Fruit fly (Drosophila melanogaster) whole organism, prepupa: ENCODE data around the gene Cdc7.

Experiments used
- Blimp-1 ChIP-seq: fragments of 200-800 bp; sonication (Bioruptor generic); optimal IDR thresholded peaks from 3 replicates; lab custom pipeline; 2017; ENCODE audit warnings: missing biosample characterization, missing genetic modification characterization, mild to moderate bottlenecking, moderate library complexity, missing genetic modification reagents
- CG10631 ChIP-seq: fragments of 200-800 bp; sonication (Bioruptor generic); optimal IDR thresholded peaks from 2 replicates; lab custom pipeline; 2016; ENCODE audit warnings: missing biosample characterization, missing genetic modification characterization
- CG10669 ChIP-seq: fragments of 200-800 bp; sonication (Bioruptor generic); optimal IDR thresholded peaks from 3 replicates; lab custom pipeline; 2018; ENCODE audit warnings: missing biosample characterization, mild to moderate bottlenecking, missing genetic modification characterization, moderate library complexity
- CG11294 ChIP-seq: fragments of 200-800 bp; sonication (Bioruptor generic); IDR thresholded peaks from 2 replicates; pipeline ENCODE4 v1.3.6; 2022; ENCODE audit warnings: missing biosample characterization, missing genetic modification characterization
- CG11762 ChIP-seq: fragments of 200-800 bp; sonication (Bioruptor generic); optimal IDR thresholded peaks from 3 replicates; lab custom pipeline; 2016; ENCODE audit warnings: missing biosample characterization, missing genetic modification characterization; ENCODE audit not compliant: insufficient read depth
- CG15336 ChIP-seq: fragments of 200-800 bp; sonication (Bioruptor generic); IDR thresholded peaks from 2 replicates; pipeline ENCODE4 v1.3.6; 2022; ENCODE audit warnings: missing biosample characterization, missing genetic modification characterization
- CG1621 ChIP-seq: fragments of 200-800 bp; sonication (Bioruptor generic); optimal IDR thresholded peaks from 3 replicates; lab custom pipeline; 2018; ENCODE audit warnings: missing biosample characterization, mild to moderate bottlenecking, missing genetic modification characterization
- CG16779 ChIP-seq: fragments of 200-800 bp; sonication (Bioruptor generic); optimal IDR thresholded peaks from 3 replicates; lab custom pipeline; 2017; ENCODE audit warnings: missing biosample characterization, mild to moderate bottlenecking, missing genetic modification characterization
- CG3032 ChIP-seq: fragments of 200-800 bp; optimal IDR thresholded peaks from 2 replicates; lab custom pipeline; 2019; ENCODE audit warnings: missing biosample characterization, mild to moderate bottlenecking, missing genetic modification characterization, moderate library complexity
- CG34406 ChIP-seq: fragments of 200-800 bp; sonication (Bioruptor generic); optimal IDR thresholded peaks from 3 replicates; lab custom pipeline; 2016; ENCODE audit warnings: missing biosample characterization, missing genetic modification characterization
- CG3919 ChIP-seq: fragments of 200-800 bp; sonication (Bioruptor generic); optimal IDR thresholded peaks from 3 replicates; lab custom pipeline; 2016; ENCODE audit warnings: missing biosample characterization, missing genetic modification characterization
- CG4318 ChIP-seq: fragments of 200-800 bp; sonication (Bioruptor generic); optimal IDR thresholded peaks from 3 replicates; lab custom pipeline; 2017; ENCODE audit warnings: missing biosample characterization, mild to moderate bottlenecking, missing genetic modification characterization
- CG6276 ChIP-seq: fragments of 200-800 bp; sonication (Bioruptor generic); optimal IDR thresholded peaks from 2 replicates; lab custom pipeline; 2017; ENCODE audit warnings: missing biosample characterization, mild to moderate bottlenecking, missing genetic modification characterization
- CG6792 ChIP-seq: fragments of 200-800 bp; sonication (Bioruptor generic); optimal IDR thresholded peaks from 3 replicates; lab custom pipeline; 2016; ENCODE audit warnings: missing biosample characterization, missing genetic modification characterization
- CG6808 ChIP-seq: fragments of 200-800 bp; sonication (Bioruptor generic); optimal IDR thresholded peaks from 3 replicates; lab custom pipeline; 2017; ENCODE audit warnings: missing biosample characterization, missing genetic modification characterization, mild to moderate bottlenecking, moderate library complexity, missing genetic modification reagents
- CG6854 ChIP-seq: fragments of 200-800 bp; sonication (Bioruptor generic); optimal IDR thresholded peaks from 2 replicates; lab custom pipeline; 2017; ENCODE audit warnings: missing biosample characterization, mild to moderate bottlenecking, missing genetic modification characterization
- CG7368 ChIP-seq: fragments of 200-800 bp; sonication (Bioruptor generic); optimal IDR thresholded peaks from 3 replicates; lab custom pipeline; 2016; ENCODE audit warnings: missing biosample characterization, missing genetic modification characterization
- CG8119 ChIP-seq: fragments of 200-800 bp; sonication (Bioruptor generic); IDR thresholded peaks from 3 replicates; pipeline ENCODE4 v1.3.6; 2022; ENCODE audit warnings: missing biosample characterization, missing genetic modification characterization
- CG8319 ChIP-seq: fragments of 200-800 bp; sonication (Bioruptor generic); optimal IDR thresholded peaks from 3 replicates; lab custom pipeline; 2016; ENCODE audit warnings: missing biosample characterization, missing genetic modification characterization
- CG8632 ChIP-seq: fragments of 200-800 bp; sonication (Bioruptor generic); optimal IDR thresholded peaks from 3 replicates; lab custom pipeline; 2016; ENCODE audit warnings: missing biosample characterization, missing genetic modification characterization
- CG9139 ChIP-seq: fragments of 200-800 bp; sonication (Bioruptor generic); optimal IDR thresholded peaks from 3 replicates; lab custom pipeline; 2017; ENCODE audit warnings: missing biosample characterization, mild to moderate bottlenecking, missing genetic modification characterization
- Eip75B ChIP-seq: fragments of 200-800 bp; sonication (Bioruptor generic); optimal IDR thresholded peaks from 3 replicates; lab custom pipeline; 2016; ENCODE audit warnings: missing biosample characterization, missing genetic modification characterization
- Eip78C ChIP-seq: fragments of 200-800 bp; sonication (Bioruptor generic); peaks from one replicate; lab custom pipeline; 2016; ENCODE audit warnings: missing biosample characterization, missing genetic modification characterization
- Eip93F ChIP-seq: fragments of 200-800 bp; sonication (Bioruptor generic); optimal IDR thresholded peaks from 2 replicates; lab custom pipeline; 2016; ENCODE audit warnings: missing biosample characterization, mild to moderate bottlenecking, missing genetic modification characterization
- Ets21C ChIP-seq: fragments of 200-800 bp; sonication (Bioruptor generic); optimal IDR thresholded peaks from 3 replicates; lab custom pipeline; 2016; ENCODE audit warnings: missing biosample characterization, missing genetic modification characterization
- Ets96B ChIP-seq: fragments of 200-800 bp; optimal IDR thresholded peaks from 2 replicates; lab custom pipeline; 2019; ENCODE audit warnings: missing biosample characterization, mild to moderate bottlenecking, missing genetic modification characterization, moderate library complexity
- Gug ChIP-seq: fragments of 200-800 bp; sonication (Bioruptor generic); IDR thresholded peaks from 2 replicates; pipeline ENCODE4 v1.3.6; 2022; ENCODE audit warnings: missing biosample characterization, missing genetic modification characterization
- Hr39 ChIP-seq: fragments of 200-800 bp; sonication (Bioruptor generic); optimal IDR thresholded peaks from 2 replicates; lab custom pipeline; 2016; ENCODE audit warnings: missing biosample characterization, missing genetic modification characterization
- Hr4 ChIP-seq: fragments of 200-800 bp; sonication (Bioruptor generic); optimal IDR thresholded peaks from 3 replicates; lab custom pipeline; 2016; ENCODE audit warnings: missing biosample characterization, missing genetic modification characterization
- Lpt ChIP-seq: fragments of 200-800 bp; sonication (Bioruptor generic); optimal IDR thresholded peaks from 3 replicates; lab custom pipeline; 2016; ENCODE audit warnings: missing biosample characterization, missing genetic modification characterization
- Met ChIP-seq: fragments of 200-800 bp; sonication (Bioruptor generic); optimal IDR thresholded peaks from 3 replicates; lab custom pipeline; 2016; ENCODE audit warnings: missing biosample characterization, missing genetic modification characterization
- achi ChIP-seq: fragments of 200-800 bp; sonication (Bioruptor generic); optimal IDR thresholded peaks from 3 replicates; lab custom pipeline; 2016; ENCODE audit warnings: missing biosample characterization, missing genetic modification characterization
- acj6 ChIP-seq: fragments of 200-800 bp; sonication (Bioruptor generic); optimal IDR thresholded peaks from 3 replicates; lab custom pipeline; 2016; ENCODE audit warnings: missing biosample characterization, missing genetic modification characterization
- cyc ChIP-seq: fragments of 200-800 bp; sonication (Bioruptor generic); optimal IDR thresholded peaks from 3 replicates; lab custom pipeline; 2016; ENCODE audit warnings: missing biosample characterization, missing genetic modification characterization
- dac ChIP-seq: fragments of 200-800 bp; sonication (Bioruptor generic); optimal IDR thresholded peaks from 2 replicates; lab custom pipeline; 2017; ENCODE audit warnings: missing biosample characterization, mild to moderate bottlenecking, missing genetic modification characterization
- dsx ChIP-seq: fragments of 200-800 bp; optimal IDR thresholded peaks from 3 replicates; lab custom pipeline; 2019; ENCODE audit warnings: missing biosample characterization, mild to moderate bottlenecking, missing genetic modification characterization, moderate library complexity; ENCODE audit not compliant: poor library complexity, severe bottlenecking
- eg ChIP-seq: fragments of 200-800 bp; sonication (Bioruptor generic); IDR thresholded peaks from 3 replicates; pipeline ENCODE4 v1.3.6; 2022; ENCODE audit warnings: missing biosample characterization, missing genetic modification characterization
- fd59A ChIP-seq: fragments of 200-800 bp; sonication (Bioruptor generic); optimal IDR thresholded peaks from 2 replicates; lab custom pipeline; 2017; ENCODE audit warnings: missing biosample characterization, mild to moderate bottlenecking, missing genetic modification characterization, missing genetic modification reagents
- fd85E ChIP-seq: fragments of 200-800 bp; sonication (Bioruptor generic); optimal IDR thresholded peaks from 3 replicates; lab custom pipeline; 2016; ENCODE audit warnings: missing biosample characterization, missing genetic modification characterization
- fkh ChIP-seq: fragments of 200-800 bp; sonication (Bioruptor generic); optimal IDR thresholded peaks from 3 replicates; lab custom pipeline; 2017; ENCODE audit warnings: missing biosample characterization, mild to moderate bottlenecking, missing genetic modification characterization, moderate library complexity
- lz ChIP-seq: fragments of 200-800 bp; sonication (Bioruptor generic); optimal IDR thresholded peaks from 3 replicates; lab custom pipeline; 2016; ENCODE audit warnings: missing biosample characterization, missing genetic modification characterization
- net ChIP-seq: fragments of 200-800 bp; sonication (Bioruptor generic); optimal IDR thresholded peaks from 3 replicates; lab custom pipeline; 2016; ENCODE audit warnings: missing biosample characterization, missing genetic modification characterization
- pdm3 ChIP-seq: fragments of 200-800 bp; sonication (Bioruptor generic); optimal IDR thresholded peaks from 3 replicates; lab custom pipeline; 2016; ENCODE audit warnings: missing biosample characterization, missing genetic modification characterization
- ss ChIP-seq, 2 experiments: fragments of 200-800 bp; sonication (Bioruptor generic); optimal IDR thresholded peaks; 2 replicates in 1 of 2; 3 replicates in 1 of 2; lab custom pipeline; 2017 to 2018; ENCODE audit warnings: mild to moderate bottlenecking in 2 of 2, missing biosample characterization in 2 of 2, missing genetic modification characterization in 2 of 2, moderate library complexity in 1 of 2
- topi ChIP-seq: fragments of 200-800 bp; sonication (Bioruptor generic); optimal IDR thresholded peaks from 3 replicates; lab custom pipeline; 2016; ENCODE audit warnings: missing biosample characterization, missing genetic modification characterization
- vri ChIP-seq: fragments of 200-800 bp; sonication (Bioruptor generic); optimal IDR thresholded peaks from 3 replicates; lab custom pipeline; 2016; ENCODE audit warnings: missing biosample characterization, mild to moderate bottlenecking, missing genetic modification characterization

Cdc7 gene

DNA sequence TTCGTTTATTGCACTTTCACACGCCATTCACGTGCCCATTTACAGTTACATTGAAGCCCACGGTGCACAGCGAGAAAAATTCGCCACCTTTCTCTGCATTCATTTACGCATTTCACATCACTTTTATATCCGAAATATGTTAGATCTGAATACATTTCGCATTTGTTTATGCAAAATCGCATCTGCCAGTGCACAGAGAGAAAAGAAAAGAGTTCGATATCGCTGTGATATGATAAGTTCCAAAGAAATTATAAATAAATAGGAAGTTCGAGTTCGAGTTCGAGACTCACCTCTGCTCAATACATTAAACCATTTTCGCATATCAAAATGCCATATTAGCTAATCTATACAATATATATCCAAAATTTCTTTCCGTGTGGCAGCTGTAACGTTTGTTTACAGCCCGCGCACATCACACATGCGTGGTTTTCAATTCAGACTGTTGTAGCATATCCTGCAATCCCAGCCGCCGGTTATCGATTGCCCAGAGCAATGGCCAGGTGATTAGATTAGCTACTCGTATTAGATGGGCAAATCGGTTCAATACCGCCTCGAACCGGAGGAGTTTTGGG lies 1.8 kb downstream of the Cdc7 start (continued):
- TF ChIP-seq Gug (GFP tag; lab: Robert Waterston, UW) (peak; percentile 82), CG6276 (peak; percentile 92), Lpt (peak; percentile 85), acj6 (GFP tag; lab: Kevin White, UChicago) (peak; percentile 91), lz (GFP tag; lab: Kevin White, UChicago) (peak; percentile 93), Hr4 (peak; percentile 96), CG11294 (GFP tag; lab: Robert Waterston, UW) (peak; percentile 71), CG11762 (peak; percentile 89), CG4318 (GFP tag; lab: Kevin White, UChicago) (peak; percentile 92)

DNA sequence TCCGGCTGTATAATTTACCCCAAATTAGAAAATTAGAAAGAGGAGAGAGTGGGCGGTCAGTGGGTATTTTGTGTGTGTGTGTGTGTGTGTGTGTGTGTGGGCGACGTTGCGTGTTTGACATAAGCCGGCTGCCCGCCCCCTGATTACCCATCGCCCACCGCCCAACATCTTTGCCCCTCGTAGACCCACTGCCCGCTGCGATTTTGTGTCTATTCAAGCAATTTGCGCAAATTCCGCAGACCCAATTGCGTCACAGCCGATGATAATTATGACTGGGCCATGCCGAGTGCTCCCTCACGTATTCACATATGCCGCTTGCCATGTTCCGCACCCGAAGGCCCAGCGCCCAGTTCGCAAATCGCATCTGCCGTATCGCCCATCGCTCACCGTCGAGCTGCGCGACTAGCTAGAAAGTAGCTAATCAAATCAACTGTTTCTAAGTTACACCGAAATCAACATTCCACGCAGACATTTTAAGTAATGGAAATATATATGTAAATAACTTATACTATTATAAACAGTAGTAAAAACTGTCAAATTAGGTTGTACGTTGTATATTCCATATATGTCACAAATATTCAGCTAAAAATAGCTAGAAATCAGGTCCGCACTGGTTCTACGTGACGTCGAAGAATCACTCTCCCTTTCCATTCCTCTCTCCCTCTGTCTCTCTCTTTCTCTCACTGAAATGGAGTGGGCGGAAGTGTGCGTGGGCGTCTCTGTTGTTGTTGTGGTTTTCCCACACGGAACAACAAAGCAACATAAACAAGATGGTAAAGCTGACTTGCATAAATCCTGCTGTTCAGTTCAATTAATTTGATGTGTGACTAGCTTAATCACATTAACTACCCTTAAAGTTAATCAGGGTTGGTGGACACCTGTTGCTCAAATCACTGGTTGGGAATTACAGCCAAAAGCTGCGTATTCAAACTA lies 2.6 kb downstream of the Cdc7 start:
- TF ChIP-seq Eip78C (GFP tag; lab: Kevin White, UChicago) (peak; percentile 78), CG6808 (peak; percentile 40), fd59A (GFP tag; lab: Kevin White, UChicago) (no peak), CG9139 (GFP tag; lab: Kevin White, UChicago) (no peak), CG8319 (GFP tag; lab: Kevin White, UChicago) (no peak), net (GFP tag; lab: Kevin White, UChicago) (peak; percentile 23), pdm3 (GFP tag; lab: Kevin White, UChicago) (peak; percentile 34), dsx (GFP tag; lab: Kevin White, UChicago) (peak; percentile 48), Ets21C (no peak), CG6276 (peak; percentile 55), achi (GFP tag; lab: Kevin White, UChicago) (peak; percentile 13), ss (GFP tag; optimal IDR thresholded peaks at IDR 0.05; lab: Kevin White, UChicago) (peak; percentile 54 to 59), CG1621 (tag; lab: Kevin White, UChicago) (peak; percentile 37), eg (GFP tag; lab: Robert Waterston, UW) (no peak), CG16779 (tag; lab: Kevin White, UChicago) (peak; percentile 40), Eip93F (peak; percentile 60), Hr39 (GFP tag; lab: Kevin White, UChicago) (no peak), CG7368 (GFP tag; lab: Kevin White, UChicago) (no peak), Gug (GFP tag; lab: Robert Waterston, UW) (0 out of 2 replicates have a peak, but pooled peaks have one; percentile 9), CG11294 (GFP tag; lab: Robert Waterston, UW) (peak; percentile 14; the same call in 1 of the 2 replicates), CG11762 (no peak), CG3032 (tag; lab: Kevin White, UChicago) (peak; percentile 44), CG8119 (GFP tag; lab: Robert Waterston, UW) (peak; percentile 56; the same call in 2 of the 3 replicates), Ets96B (tag; lab: Kevin White, UChicago) (peak; percentile 48), Met (GFP tag; lab: Kevin White, UChicago) (peak; percentile 31), CG8632 (GFP tag; lab: Kevin White, UChicago) (peak; percentile 39), CG6854 (GFP tag; lab: Kevin White, UChicago) (peak; percentile 46), Eip75B (GFP tag; lab: Kevin White, UChicago) (peak; percentile 22), CG10669 (GFP tag; lab: Kevin White, UChicago) (peak; percentile 24), CG15336 (peak; percentile 71), CG3919 (GFP tag; lab: Kevin White, UChicago) (peak; percentile 34), cyc (GFP tag; lab: Kevin White, UChicago) (no peak), fkh (no peak), dac (no peak), fd85E (GFP tag; lab: Kevin White, UChicago) (no peak), CG34406 (no peak), CG6792 (GFP tag; lab: Kevin White, UChicago) (peak; percentile 11), topi (GFP tag; lab: Kevin White, UChicago) (peak; percentile 40), Blimp-1 (peak; percentile 87), vri (GFP tag; lab: Kevin White, UChicago) (peak; percentile 67), CG10631 (GFP tag; lab: Kevin White, UChicago) (no peak), acj6 (GFP tag; lab: Kevin White, UChicago) (peak; percentile 26)
